Fruit fly (Drosophila melanogaster) whole organism, wandering third instar larva: ENCODE data around the gene CG42717.
A peak's percentile ranks its signal among the peaks of the same experiment; 100 is the strongest.

Experiments used
- Abd-B ChIP-seq: fragments of >200 bp; optimal IDR thresholded peaks from 2 replicates; lab custom pipeline; 2017; ENCODE audit warnings: missing biosample characterization, missing genetic modification characterization
- CG32264 ChIP-seq: fragments of 200-800 bp; sonication (Bioruptor generic); optimal IDR thresholded peaks from 2 replicates; lab custom pipeline; 2016; ENCODE audit warnings: missing biosample characterization, missing genetic modification characterization
- CG9705 ChIP-seq: fragments of 200-800 bp; sonication (Bioruptor generic); optimal IDR thresholded peaks from 2 replicates; lab custom pipeline; 2018; ENCODE audit warnings: missing biosample characterization, mild to moderate bottlenecking, missing genetic modification characterization
- CrebA ChIP-seq: fragments of 200-800 bp; sonication (Bioruptor generic); optimal IDR thresholded peaks from 2 replicates; lab custom pipeline; 2016; ENCODE audit warnings: missing biosample characterization, mild to moderate bottlenecking, missing genetic modification characterization, borderline replicate concordance
- Dfd ChIP-seq: fragments of >200 bp; optimal IDR thresholded peaks from 2 replicates; lab custom pipeline; 2017; ENCODE audit warnings: missing biosample characterization, missing genetic modification characterization
- Dif ChIP-seq: fragments of 200-275, 200-300 bp; sonication (Bioruptor generic); optimal IDR thresholded peaks from 2 replicates; lab custom pipeline; 2018; ENCODE audit warnings: missing biosample characterization, missing genetic modification characterization; ENCODE audit not compliant: partially characterized antibody
- GATAd ChIP-seq: sonication (Bioruptor generic); optimal IDR thresholded peaks from 2 replicates; lab custom pipeline; 2016; ENCODE audit warnings: missing biosample characterization, missing genetic modification characterization
- HLH106 ChIP-seq: fragments of 200-800 bp; optimal IDR thresholded peaks from 3 replicates; lab custom pipeline; 2019; ENCODE audit warnings: missing biosample characterization, mild to moderate bottlenecking, missing genetic modification characterization, moderate library complexity
- Hnf4 ChIP-seq: fragments of 200-800 bp; sonication (Bioruptor generic); optimal IDR thresholded peaks from 2 replicates; lab custom pipeline; 2016; ENCODE audit warnings: missing biosample characterization, mild to moderate bottlenecking, missing genetic modification characterization
- Jra ChIP-seq: sonication (Bioruptor generic); optimal IDR thresholded peaks from 2 replicates; lab custom pipeline; 2016; ENCODE audit warnings: missing biosample characterization, missing genetic modification characterization
- Myc ChIP-seq: fragments of >200 bp; optimal IDR thresholded peaks from 2 replicates; lab custom pipeline; 2017
- N ChIP-seq: fragments of >200 bp; optimal IDR thresholded peaks from 2 replicates; lab custom pipeline; 2018; ENCODE audit warnings: missing biosample characterization, missing external identifiers, missing genetic modification characterization
- OdsH ChIP-seq: fragments of 200-800 bp; sonication (Bioruptor generic); optimal IDR thresholded peaks from 2 replicates; lab custom pipeline; 2016; ENCODE audit warnings: missing biosample characterization, mild to moderate bottlenecking, missing genetic modification characterization
- Rel ChIP-seq, 2 experiments: fragments of 200-800 bp; sonication (Bioruptor generic) in 1 of 2; optimal IDR thresholded peaks; 2 replicates in 1 of 2; 3 replicates in 1 of 2; lab custom pipeline; 2016 to 2019; ENCODE audit warnings: mild to moderate bottlenecking in 2 of 2, missing biosample characterization in 2 of 2, missing genetic modification characterization in 2 of 2, moderate library complexity in 1 of 2
- Sp1 ChIP-seq: fragments of 200-800 bp; sonication (Bioruptor generic); optimal IDR thresholded peaks from 3 replicates; lab custom pipeline; 2019; ENCODE audit warnings: missing biosample characterization, mild to moderate bottlenecking, missing genetic modification characterization, moderate library complexity
- Vsx2 ChIP-seq: fragments of 200-300, 225-300 bp; sonication (Bioruptor generic); optimal IDR thresholded peaks from 2 replicates; lab custom pipeline; 2018; ENCODE audit warnings: missing biosample characterization, missing genetic modification characterization; ENCODE audit not compliant: partially characterized antibody
- br ChIP-seq: fragments of 200-800 bp; sonication (Bioruptor generic); optimal IDR thresholded peaks from 2 replicates; lab custom pipeline; 2016; ENCODE audit warnings: missing biosample characterization, missing genetic modification characterization
- brk ChIP-seq: fragments of 200-800 bp; sonication (Bioruptor generic); optimal IDR thresholded peaks from 2 replicates; lab custom pipeline; 2016; ENCODE audit warnings: missing biosample characterization, mild to moderate bottlenecking, missing genetic modification characterization
- dl ChIP-seq, 2 experiments: fragments of 175-275, 200-275 bp in 1 of 2; fragments of 200-275 bp in 1 of 2; sonication (Bioruptor generic); optimal IDR thresholded peaks; lab custom pipeline; 2018; ENCODE audit warnings: mild to moderate bottlenecking in 2 of 2, missing biosample characterization in 2 of 2, missing genetic modification characterization in 2 of 2, moderate library complexity in 2 of 2; ENCODE audit not compliant: partially characterized antibody in 2 of 2, insufficient read depth in 1 of 2
- dmrt93B ChIP-seq: fragments of 200-800 bp; sonication (Bioruptor generic); optimal IDR thresholded peaks from 2 replicates; lab custom pipeline; 2018; ENCODE audit warnings: missing biosample characterization, mild to moderate bottlenecking, missing genetic modification characterization
- dsf ChIP-seq: sonication (Bioruptor generic); optimal IDR thresholded peaks from 2 replicates; lab custom pipeline; 2016; ENCODE audit warnings: missing biosample characterization, missing genetic modification characterization, borderline replicate concordance
- ey ChIP-seq: fragments of 200-800 bp; sonication (Bioruptor generic); optimal IDR thresholded peaks from 2 replicates; lab custom pipeline; 2016; ENCODE audit warnings: missing biosample characterization, missing genetic modification characterization
- foxo ChIP-seq, 2 experiments: fragments of 200-800 bp; sonication (Bioruptor generic); optimal IDR thresholded peaks; 2 replicates in 1 of 2; 3 replicates in 1 of 2; lab custom pipeline; 2016 to 2017; ENCODE audit warnings: missing biosample characterization in 2 of 2, missing genetic modification characterization in 2 of 2
- fru ChIP-seq: fragments of 200-800 bp; sonication (Bioruptor generic); optimal IDR thresholded peaks from 3 replicates; lab custom pipeline; 2016; ENCODE audit warnings: missing biosample characterization, mild to moderate bottlenecking, missing genetic modification characterization
- h ChIP-seq: fragments of 200-800 bp; sonication (Bioruptor generic); optimal IDR thresholded peaks from 3 replicates; lab custom pipeline; 2016; ENCODE audit warnings: missing biosample characterization, mild to moderate bottlenecking, missing genetic modification characterization
- lola ChIP-seq: fragments of >200 bp; optimal IDR thresholded peaks from 2 replicates; lab custom pipeline; 2017; ENCODE audit warnings: missing biosample characterization, missing genetic modification characterization
- pan ChIP-seq: fragments of >200 bp; optimal IDR thresholded peaks from 2 replicates; lab custom pipeline; 2017
- psq ChIP-seq: fragments of 200-800 bp; sonication (Bioruptor generic); optimal IDR thresholded peaks from 3 replicates; lab custom pipeline; 2017; ENCODE audit warnings: missing biosample characterization, mild to moderate bottlenecking, missing genetic modification characterization, moderate library complexity
- rgr ChIP-seq: fragments of 200-800 bp; sonication (Bioruptor generic); optimal IDR thresholded peaks from 3 replicates; lab custom pipeline; 2016; ENCODE audit warnings: missing biosample characterization, mild to moderate bottlenecking, missing genetic modification characterization
- sv ChIP-seq: fragments of 200-800 bp; sonication (Bioruptor generic); optimal IDR thresholded peaks from 3 replicates; lab custom pipeline; 2016; ENCODE audit warnings: missing biosample characterization, missing genetic modification characterization
- tai ChIP-seq: sonication (Bioruptor generic); optimal IDR thresholded peaks from 2 replicates; lab custom pipeline; 2016; ENCODE audit warnings: missing biosample characterization, missing genetic modification characterization
- woc ChIP-seq: sonication (Bioruptor generic); optimal IDR thresholded peaks from 2 replicates; lab custom pipeline; 2016; ENCODE audit warnings: missing biosample characterization, mild to moderate bottlenecking, missing genetic modification characterization

CG42717 gene

dm6 chr3L:16001164-16001679 is 31.8 kb downstream of the CG42717 start:
- TF ChIP-seq sv (GFP tag; lab: Kevin White, UChicago) (peak; percentile 55), Dfd (GFP tag; lab: Kevin White, UChicago) (no peak), tai (no peak), Sp1 (GFP tag; lab: Kevin White, UChicago) (peak; percentile 54), HLH106 (peak; percentile 62), Hnf4 (GFP tag; lab: Kevin White, UChicago) (peak; percentile 47), psq (GFP tag; lab: Kevin White, UChicago) (peak; percentile 38), foxo (GFP tag; optimal IDR thresholded peaks at IDR 0.05; lab: Kevin White, UChicago) (peak in 1 of 2 experiments; percentile 68), dmrt93B (GFP tag; lab: Kevin White, UChicago) (no peak), Jra (GFP tag; lab: Kevin White, UChicago) (peak; percentile 34), lola (GFP tag; lab: Kevin White, UChicago) (no peak), ey (GFP tag; lab: Kevin White, UChicago) (peak; percentile 77), rgr (GFP tag; lab: Kevin White, UChicago) (peak; percentile 66), br (peak; percentile 66), fru (GFP tag; lab: Kevin White, UChicago) (peak; percentile 70), CG32264 (GFP tag; lab: Kevin White, UChicago) (peak; percentile 6), brk (GFP tag; lab: Kevin White, UChicago) (peak; percentile 42), woc (GFP tag; lab: Kevin White, UChicago) (peak; percentile 30), Rel (GFP tag; optimal IDR thresholded peaks at IDR 0.05; lab: Kevin White, UChicago) (no peak), Rel (tag; optimal IDR thresholded peaks at IDR 0.05; lab: Kevin White, UChicago) (peak; percentile 58), pan (lab: Kevin White, UChicago) (no peak), OdsH (GFP tag; lab: Kevin White, UChicago) (peak; percentile 79), h (GFP tag; lab: Kevin White, UChicago) (peak; percentile 76), GATAd (GFP tag; lab: Kevin White, UChicago) (no peak), Vsx2 (GFP tag; lab: Kevin White, UChicago) (no peak)

dm6 chr3L:15999358-16000005 is 33.5 kb downstream of the CG42717 start:
- TF ChIP-seq fru (GFP tag; lab: Kevin White, UChicago) (peak; percentile 26), psq (GFP tag; lab: Kevin White, UChicago) (peak; percentile 37), Rel (GFP tag; optimal IDR thresholded peaks at IDR 0.05; lab: Kevin White, UChicago) (no peak), Rel (tag; optimal IDR thresholded peaks at IDR 0.05; lab: Kevin White, UChicago) (peak; percentile 90), Vsx2 (GFP tag; lab: Kevin White, UChicago) (no peak), rgr (GFP tag; lab: Kevin White, UChicago) (peak; percentile 15), woc (GFP tag; lab: Kevin White, UChicago) (no peak), N (GFP tag; lab: Kevin White, UChicago) (no peak), dl (GFP tag; optimal IDR thresholded peaks at IDR 0.05; lab: Kevin White, UChicago; ENCODE audit: insufficient read depth in 1 of 2, partially characterized antibody in 2 of 2) (no peak), h (GFP tag; lab: Kevin White, UChicago) (no peak), dsf (no peak), OdsH (GFP tag; lab: Kevin White, UChicago) (no peak)

- TF ChIP-seq CrebA (GFP tag; lab: Kevin White, UChicago) (no peak), lola (GFP tag; lab: Kevin White, UChicago) (no peak), Dif (no peak), Myc (lab: Kevin White, UChicago) (no peak), br (no peak), dmrt93B (GFP tag; lab: Kevin White, UChicago) (no peak), fru (GFP tag; lab: Kevin White, UChicago) (no peak), OdsH (GFP tag; lab: Kevin White, UChicago) (no peak), Hnf4 (GFP tag; lab: Kevin White, UChicago) (no peak), CG9705 (GFP tag; lab: Kevin White, UChicago) (no peak), Sp1 (GFP tag; lab: Kevin White, UChicago) (no peak), Vsx2 (GFP tag; lab: Kevin White, UChicago) (no peak), tai (no peak), rgr (GFP tag; lab: Kevin White, UChicago) (no peak), Abd-B (no peak)
Measured at dm6 chr3L:15998217-15998616, 34.8 kb downstream of the CG42717 start.
